Worm (Caenorhabditis elegans): ENCODE results near the gene ceh-30.

Gene ceh-30

ce11 chrX:3101562-3101961 is 38.2 kb downstream of the ceh-30 start:
- TF ChIP-seq nhr-12 (tag; optimal IDR thresholded peaks at IDR 0.05): no peak
- TF ChIP-seq ceh-8 (GFP tag; optimal IDR thresholded peaks at IDR 0.05): no peak
- TF ChIP-seq efl-1 (optimal IDR thresholded peaks at IDR 0.05): no peak
- TF ChIP-seq efl-1 (GFP tag; optimal IDR thresholded peaks at IDR 0.05 in 1 of 2): peak in 1 of 2 experiments; percentile 73

ce11 chrX:3102165-3102564 is 38.8 kb downstream of the ceh-30 start, which contains the start of gene ztf-13:
ztf-13 (minus strand) TSS chrX:3102175.
- TF ChIP-seq tlp-1 (tag; optimal IDR thresholded peaks at IDR 0.05) (no peak), fkh-4 (tag; optimal IDR thresholded peaks at IDR 0.05; ENCODE audit: borderline replicate concordance) (no peak), lin-35 (GFP tag; optimal IDR thresholded peaks at IDR 0.05) (peak in 1 of 2 experiments; percentile 0), grh-1 (GFP tag; IDR thresholded peaks at IDR 0.05) (no peak), lir-3 (tag; optimal IDR thresholded peaks at IDR 0.05; ENCODE audit: poor library complexity) (no peak), jun-1 (tag; optimal IDR thresholded peaks at IDR 0.05) (peak; percentile 6), lin-14 (GFP tag; optimal IDR thresholded peaks at IDR 0.05) (peak; percentile 28), nhr-84 (tag; optimal IDR thresholded peaks at IDR 0.05) (no peak), blmp-1 (tag; optimal IDR thresholded peaks at IDR 0.05) (no peak), hpl-2 (GFP tag; optimal IDR thresholded peaks at IDR 0.05) (no peak), elt-3 (tag; optimal IDR thresholded peaks at IDR 0.05) (no peak), elt-2 (tag; optimal IDR thresholded peaks at IDR 0.05) (peak; percentile 81), nhr-90 (tag; optimal IDR thresholded peaks at IDR 0.05; ENCODE audit: poor library complexity) (peak; percentile 10), nhr-71 (tag; optimal IDR thresholded peaks at IDR 0.05) (peak; percentile 27)

- no peak for TF ChIP-seq nhr-90 (tag; optimal IDR thresholded peaks at IDR 0.05; ENCODE audit: poor library complexity)
- no peak for TF ChIP-seq egl-13 (tag; optimal IDR thresholded peaks at IDR 0.05)
- no peak for TF ChIP-seq sup-37 (GFP tag; optimal IDR thresholded peaks at IDR 0.05)
- no peak for TF ChIP-seq ets-5 (GFP tag; IDR thresholded peaks at IDR 0.05)
- TF ChIP-seq nhr-11 (tag; optimal IDR thresholded peaks at IDR 0.05): no peak
- no peak for TF ChIP-seq ceh-63 (GFP tag; optimal IDR thresholded peaks at IDR 0.05)
- TF ChIP-seq ztf-11 (tag; optimal IDR thresholded peaks at IDR 0.05): no peak
- no peak for TF ChIP-seq ceh-90 (tag; optimal IDR thresholded peaks at IDR 0.05)
- TF ChIP-seq unc-86 (tag; optimal IDR thresholded peaks at IDR 0.05): no peak
- TF ChIP-seq rnt-1 (tag; optimal IDR thresholded peaks at IDR 0.05): peak; percentile 25
- no peak for TF ChIP-seq ztf-4 (tag; optimal IDR thresholded peaks at IDR 0.05)
- TF ChIP-seq mab-9 (GFP tag; IDR thresholded peaks at IDR 0.05): no peak
- TF ChIP-seq tbx-2 (tag; optimal IDR thresholded peaks at IDR 0.05): no peak
- TF ChIP-seq elt-2 (tag; optimal IDR thresholded peaks at IDR 0.05): no peak
- TF ChIP-seq skn-1 (tag; optimal IDR thresholded peaks at IDR 0.05): peak; percentile 16
- no peak for TF ChIP-seq efl-3 (GFP tag; optimal IDR thresholded peaks at IDR 0.05)
- no peak for TF ChIP-seq aly-2 (tag; optimal IDR thresholded peaks at IDR 0.05)
- no peak for TF ChIP-seq hlh-4 (tag; optimal IDR thresholded peaks at IDR 0.05)
- no peak for TF ChIP-seq lir-3 (tag; optimal IDR thresholded peaks at IDR 0.05; ENCODE audit: poor library complexity)
- no peak for TF ChIP-seq mdl-1 (tag; optimal IDR thresholded peaks at IDR 0.05)
- TF ChIP-seq mep-1 (tag; optimal IDR thresholded peaks at IDR 0.05): peak; percentile 34
- peak; percentile 57 for TF ChIP-seq lin-14 (GFP tag; optimal IDR thresholded peaks at IDR 0.05)
- TF ChIP-seq swsn-7 (tag; optimal IDR thresholded peaks at IDR 0.05): no peak
- no peak for TF ChIP-seq nhr-47 (tag; optimal IDR thresholded peaks at IDR 0.05)
- no peak for TF ChIP-seq isw-1 (GFP tag; IDR thresholded peaks at IDR 0.05)
- TF ChIP-seq nhr-71 (tag; optimal IDR thresholded peaks at IDR 0.05): peak; percentile 9
- TF ChIP-seq dsc-1 (tag; optimal IDR thresholded peaks at IDR 0.05): peak; percentile 18
- no peak for TF ChIP-seq unc-62 (GFP tag; optimal IDR thresholded peaks at IDR 0.05)
- TF ChIP-seq nhr-237 (tag; optimal IDR thresholded peaks at IDR 0.05): no peak
- no peak for TF ChIP-seq dpl-1 (GFP tag; optimal IDR thresholded peaks at IDR 0.05)
- no peak for TF ChIP-seq nhr-85 (tag)
- no peak for TF ChIP-seq lin-15B (tag; optimal IDR thresholded peaks at IDR 0.05)
- TF ChIP-seq snu-23 (GFP tag; optimal IDR thresholded peaks at IDR 0.05): peak; percentile 10
- no peak for TF ChIP-seq ama-1 (optimal IDR thresholded peaks at IDR 0.05)
- no peak for TF ChIP-seq mef-2 (tag; optimal IDR thresholded peaks at IDR 0.05)
- TF ChIP-seq efl-1 (optimal IDR thresholded peaks at IDR 0.05): no peak
- TF ChIP-seq efl-1 (GFP tag; optimal IDR thresholded peaks at IDR 0.05 in 1 of 2): no peak
- no peak for TF ChIP-seq C04F5.9 (tag; optimal IDR thresholded peaks at IDR 0.05)
- no peak for TF ChIP-seq alr-1 (tag; optimal IDR thresholded peaks at IDR 0.05; ENCODE audit: borderline replicate concordance)
Observed at ce11 chrX:3102817-3103216, 39.4 kb downstream of the ceh-30 start.
